Worm (Caenorhabditis elegans) whole organism, late embryonic: ENCODE data around the gene str-27.
"Not testable (repeated sequence)": the region's sequence is repeated elsewhere in the genome, so short reads cannot be mapped to it uniquely, and the experiment has no call there.

ENCODE experiments used
- C08G9.2 ChIP-seq: sonication (generic microtip); optimal IDR thresholded peaks from 2 replicates; lab custom pipeline; 2016; ENCODE audit warnings: mild to moderate bottlenecking, missing genetic modification characterization, moderate library complexity, missing compliant biosample characterization
- C38D4.7 ChIP-seq: fragments of 200-800 bp; sonication (Bioruptor generic); optimal IDR thresholded peaks from 2 replicates; lab custom pipeline; 2018; ENCODE audit warnings: mild to moderate bottlenecking, missing genetic modification characterization, moderate library complexity, missing compliant biosample characterization
- F13H6.1 ChIP-seq: sonication (generic microtip); optimal IDR thresholded peaks from 2 replicates; lab custom pipeline; 2016; ENCODE audit warnings: missing genetic modification characterization, missing compliant biosample characterization
- K09A11.1 ChIP-seq: sonication (generic microtip); optimal IDR thresholded peaks from 2 replicates; lab custom pipeline; 2017; ENCODE audit warnings: antibody characterized with exemption, mild to moderate bottlenecking, missing genetic modification characterization, missing compliant biosample characterization; ENCODE audit not compliant: insufficient read depth
- Y22D7AL.16 ChIP-seq: sonication (generic microtip); optimal IDR thresholded peaks from 2 replicates; lab custom pipeline; 2016; ENCODE audit warnings: missing genetic modification characterization, missing compliant biosample characterization
- ceh-14 ChIP-seq: sonication (generic microtip); optimal IDR thresholded peaks from 2 replicates; lab custom pipeline; 2016; ENCODE audit warnings: missing genotype, missing genetic modification characterization, missing compliant biosample characterization
- ceh-18 ChIP-seq: sonication (generic microtip); optimal IDR thresholded peaks from 2 replicates; lab custom pipeline; 2016; ENCODE audit warnings: missing genetic modification characterization, missing compliant biosample characterization
- ceh-2 ChIP-seq: sonication (generic microtip); optimal IDR thresholded peaks from 2 replicates; lab custom pipeline; 2016; ENCODE audit warnings: missing genotype, missing genetic modification characterization, missing compliant biosample characterization
- ceh-24 ChIP-seq: sonication (generic microtip); optimal IDR thresholded peaks from 2 replicates; lab custom pipeline; 2016; ENCODE audit warnings: mild to moderate bottlenecking, missing genetic modification characterization, missing compliant biosample characterization
- ceh-30 ChIP-seq: fragments of 150-350 bp; optimal IDR thresholded peaks from 2 replicates; lab custom pipeline; 2014; ENCODE audit warnings: missing biosample characterization, missing genetic modification characterization
- ceh-34 ChIP-seq: sonication (generic microtip); optimal IDR thresholded peaks from 2 replicates; lab custom pipeline; 2016; ENCODE audit warnings: mild to moderate bottlenecking, missing genetic modification characterization, missing compliant biosample characterization
- ceh-45 ChIP-seq: fragments of 200-800 bp; sonication (Bioruptor generic); IDR thresholded peaks from 2 replicates; pipeline ENCODE4 v1.3.6; 2022; ENCODE audit warnings: missing genetic modification reagents, missing genetic modification characterization, missing compliant biosample characterization
- ceh-48 ChIP-seq: sonication (generic microtip); optimal IDR thresholded peaks from 2 replicates; lab custom pipeline; 2016; ENCODE audit warnings: missing genetic modification characterization, inconsistent platforms, missing compliant biosample characterization
- elt-2 ChIP-seq: sonication (generic microtip); optimal IDR thresholded peaks from 2 replicates; lab custom pipeline; 2016; ENCODE audit warnings: missing genetic modification reagents, missing genetic modification characterization, missing compliant biosample characterization
- ets-4 ChIP-seq: sonication (generic microtip); optimal IDR thresholded peaks from 2 replicates; lab custom pipeline; 2016; ENCODE audit warnings: missing genetic modification characterization, missing compliant biosample characterization
- fkh-10 ChIP-seq: fragments of 150-350 bp; optimal IDR thresholded peaks from 2 replicates; lab custom pipeline; 2014; ENCODE audit warnings: missing biosample characterization, missing genetic modification reagents, missing genetic modification characterization
- hlh-6 ChIP-seq: sonication (generic microtip); optimal IDR thresholded peaks from 2 replicates; lab custom pipeline; 2016; ENCODE audit warnings: missing genotype, missing genetic modification characterization, missing compliant biosample characterization
- lin-11 ChIP-seq: fragments of 200-800 bp; sonication (Bioruptor generic); optimal IDR thresholded peaks from 2 replicates; lab custom pipeline; 2018; ENCODE audit warnings: mild to moderate bottlenecking, missing genetic modification characterization, missing compliant biosample characterization
- mec-3 ChIP-seq: sonication (generic microtip); optimal IDR thresholded peaks from 2 replicates; lab custom pipeline; 2016; ENCODE audit warnings: borderline replicate concordance, missing genetic modification characterization, missing compliant biosample characterization
- nfya-1 ChIP-seq: sonication (generic microtip); optimal IDR thresholded peaks from 2 replicates; lab custom pipeline; 2017; ENCODE audit warnings: missing genetic modification characterization, mild to moderate bottlenecking, missing compliant biosample characterization, antibody characterized with exemption, moderate library complexity
- nhr-11 ChIP-seq: fragments of 150-350 bp; optimal IDR thresholded peaks from 2 replicates; lab custom pipeline; 2014; ENCODE audit warnings: missing biosample characterization, missing genetic modification characterization
- nhr-232 ChIP-seq: sonication (generic microtip); optimal IDR thresholded peaks from 2 replicates; lab custom pipeline; 2016; ENCODE audit warnings: missing genetic modification characterization, missing compliant biosample characterization
- pha-4 ChIP-seq: fragments of 150-350 bp; optimal IDR thresholded peaks from 2 replicates; lab custom pipeline; 2018; ENCODE audit warnings: missing biosample characterization, missing genetic modification reagents, missing genetic modification characterization
- rnt-1 ChIP-seq: sonication (generic microtip); optimal IDR thresholded peaks from 2 replicates; lab custom pipeline; 2016; ENCODE audit warnings: missing genetic modification characterization, missing compliant biosample characterization
- sdc-2 ChIP-seq: sonication (generic microtip); optimal IDR thresholded peaks from 2 replicates; lab custom pipeline; 2016; ENCODE audit warnings: missing genotype, missing genetic modification characterization, missing compliant biosample characterization
- sox-2 ChIP-seq: fragments of 200-800 bp; sonication (Bioruptor generic); IDR thresholded peaks from 2 replicates; pipeline ENCODE4 v1.3.6; 2022; ENCODE audit warnings: missing genetic modification reagents, missing genetic modification characterization, missing compliant biosample characterization
- syd-9 ChIP-seq: sonication (generic microtip); optimal IDR thresholded peaks from 2 replicates; lab custom pipeline; 2016; ENCODE audit warnings: mild to moderate bottlenecking, missing genetic modification characterization, moderate library complexity, missing compliant biosample characterization
- unc-86 ChIP-seq: sonication (generic microtip); optimal IDR thresholded peaks from 2 replicates; lab custom pipeline; 2016; ENCODE audit warnings: missing genetic modification characterization, missing compliant biosample characterization
- zip-5 ChIP-seq: sonication (generic microtip); optimal IDR thresholded peaks from 2 replicates; lab custom pipeline; 2016; ENCODE audit warnings: missing genetic modification characterization, missing compliant biosample characterization
- ztf-16 ChIP-seq: sonication (generic microtip); optimal IDR thresholded peaks from 2 replicates; lab custom pipeline; 2017; ENCODE audit warnings: missing genetic modification characterization, missing compliant biosample characterization

Gene str-27

DNA sequence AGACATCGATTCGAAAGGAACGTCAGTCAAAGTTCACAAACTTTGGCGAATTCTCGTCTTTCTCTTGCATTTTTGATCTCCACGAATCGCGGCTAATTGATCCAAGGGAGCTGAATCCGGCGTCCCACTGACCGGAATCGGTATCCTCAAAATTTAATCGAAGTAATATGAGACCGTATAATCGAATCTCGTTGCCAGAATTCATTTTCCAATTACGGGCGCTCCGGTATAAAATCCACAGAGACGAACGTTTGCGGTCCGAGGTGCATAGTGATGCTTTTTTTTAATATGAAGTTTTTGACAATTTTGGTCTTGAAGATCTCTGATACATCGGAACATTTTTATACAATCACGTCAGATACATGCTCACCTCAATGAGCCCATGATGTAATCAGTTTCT lies 22.0 kb upstream of the str-27 start:
- TF ChIP-seq syd-9 (tag; lab: Kevin White, UChicago) (no peak), hlh-6 (no peak), ztf-16 (no peak), ceh-30 (no peak), pha-4 (tag; lab: Kevin White, UChicago) (no peak), ceh-2 (no peak), rnt-1 (tag; lab: Kevin White, UChicago) (no peak), sox-2 (GFP tag; lab: Robert Waterston, UW) (no peak), unc-86 (tag; lab: Kevin White, UChicago) (no peak), Y22D7AL.16 (tag; lab: Kevin White, UChicago) (no peak), nfya-1 (no peak)

DNA sequence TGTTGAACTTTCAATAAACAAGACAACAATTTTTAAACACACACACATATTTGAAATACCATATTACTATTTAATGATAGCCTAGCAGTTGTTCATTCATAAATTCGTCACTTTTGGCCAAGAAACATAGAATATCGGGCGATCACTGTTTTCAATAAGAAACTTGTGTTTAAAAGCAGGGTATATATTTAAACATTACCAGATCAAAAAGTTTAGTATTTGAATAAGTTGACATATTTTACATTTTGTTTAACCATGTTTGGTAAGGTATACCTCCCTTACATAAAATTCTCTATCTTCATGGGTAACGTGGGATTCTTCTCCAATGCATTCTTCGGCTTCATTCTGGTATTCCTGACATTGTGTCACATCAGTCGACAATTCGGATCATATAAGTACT lies 19.1 kb upstream of the str-27 start, which contains the start of gene str-8:
Gene str-8, plus strand, starts transcription at position 301 of the 400 bp plus-strand sequence.
- not testable (repeated sequence) for TF ChIP-seq sdc-2 (tag; lab: Kevin White, UChicago); K09A11.1; nhr-11 (tag; lab: Kevin White, UChicago)

DNA sequence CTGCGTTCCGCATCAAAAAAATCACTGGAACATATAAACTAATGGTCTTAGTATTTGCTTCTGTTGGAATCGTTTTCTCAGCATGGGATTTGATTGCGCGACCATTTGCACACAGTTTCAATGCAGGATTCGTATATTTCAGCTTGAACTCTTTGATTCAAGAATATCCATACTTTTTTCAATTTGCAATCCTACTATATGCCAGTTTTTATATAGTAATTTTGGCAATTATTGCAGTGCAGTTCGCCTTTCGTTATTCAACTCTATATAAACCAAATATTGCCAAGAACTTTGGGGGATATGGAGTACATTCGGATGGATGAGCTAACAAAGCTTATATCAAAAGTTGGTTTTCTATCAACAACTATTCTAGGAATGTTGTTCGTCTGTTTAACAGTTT lies 17.3 kb upstream of the str-27 start, which contains the start of gene str-5:
Gene str-5, plus strand, starts transcription at position 301 of the 400 bp plus-strand sequence.
- TF ChIP-seq ceh-24 (tag; lab: Kevin White, UChicago); nhr-232; nfya-1: not testable (repeated sequence)

DNA sequence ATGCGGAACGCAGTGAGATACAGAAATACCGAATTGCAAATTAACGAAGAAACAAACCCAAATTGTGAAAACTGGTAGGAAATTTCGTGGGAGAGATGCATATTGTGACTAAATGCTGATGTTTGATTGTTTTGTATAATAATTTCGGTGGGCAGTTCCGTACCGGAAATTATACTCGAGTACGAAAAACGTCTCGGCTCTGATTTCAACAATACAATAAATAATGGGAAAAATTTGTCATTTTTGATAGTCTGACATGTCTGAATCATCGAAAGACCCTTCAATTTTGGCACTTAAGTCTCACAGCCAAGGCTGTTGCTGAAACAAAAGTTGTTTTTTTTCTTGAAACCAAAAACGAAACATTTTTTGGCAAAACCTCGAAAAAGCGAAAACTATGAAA lies 16.4 kb upstream of the str-27 start, which contains the start of gene str-43:
Gene str-43, minus strand, starts transcription at position 101 of the 400 bp plus-strand sequence.
- TF ChIP-seq K09A11.1, result no peak
- TF ChIP-seq zip-5 (tag; lab: Kevin White, UChicago), result no peak
- TF ChIP-seq mec-3 (tag; lab: Kevin White, UChicago), result no peak
- no peak for TF ChIP-seq syd-9 (tag; lab: Kevin White, UChicago)
- no peak for TF ChIP-seq F13H6.1 (tag; lab: Kevin White, UChicago)
- no peak for TF ChIP-seq nhr-11 (tag; lab: Kevin White, UChicago)
- TF ChIP-seq ceh-34, result no peak
- no peak for TF ChIP-seq ceh-48
- TF ChIP-seq nfya-1, result no peak
- no peak for TF ChIP-seq C08G9.2 (tag; lab: Kevin White, UChicago)
- TF ChIP-seq sdc-2 (tag; lab: Kevin White, UChicago), result no peak
- TF ChIP-seq lin-11, result no peak

DNA sequence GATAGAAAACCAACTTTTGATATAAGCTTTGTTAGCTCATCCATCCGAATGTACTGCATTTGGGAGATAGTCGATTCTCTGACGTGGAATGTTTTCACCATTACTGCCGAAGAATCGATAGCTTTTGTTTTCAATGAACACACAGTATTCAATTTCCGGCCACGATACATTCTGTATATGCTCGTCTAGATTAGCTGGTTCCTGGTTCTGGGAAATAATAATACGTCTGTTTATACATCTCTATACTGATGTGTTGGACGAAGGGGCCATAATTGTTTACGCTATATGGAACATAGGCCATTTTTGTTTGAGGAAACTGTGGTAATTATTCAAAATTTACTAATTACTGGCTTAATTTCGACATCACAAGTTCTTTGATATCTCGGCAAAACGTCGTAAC lies 14.5 kb upstream of the str-27 start, which contains the start of gene str-6:
Gene str-6, minus strand, starts transcription at position 101 of the 400 bp plus-strand sequence.
- TF ChIP-seq fkh-10 (GFP tag; lab: Kevin White, UChicago) (no peak), ceh-24 (tag; lab: Kevin White, UChicago) (no peak), ceh-2 (no peak), ceh-45 (GFP tag; lab: Robert Waterston, UW) (no peak), ceh-18 (no peak), elt-2 (no peak), ceh-14 (tag; lab: Kevin White, UChicago) (no peak), lin-11 (no peak), nhr-232 (no peak)

DNA sequence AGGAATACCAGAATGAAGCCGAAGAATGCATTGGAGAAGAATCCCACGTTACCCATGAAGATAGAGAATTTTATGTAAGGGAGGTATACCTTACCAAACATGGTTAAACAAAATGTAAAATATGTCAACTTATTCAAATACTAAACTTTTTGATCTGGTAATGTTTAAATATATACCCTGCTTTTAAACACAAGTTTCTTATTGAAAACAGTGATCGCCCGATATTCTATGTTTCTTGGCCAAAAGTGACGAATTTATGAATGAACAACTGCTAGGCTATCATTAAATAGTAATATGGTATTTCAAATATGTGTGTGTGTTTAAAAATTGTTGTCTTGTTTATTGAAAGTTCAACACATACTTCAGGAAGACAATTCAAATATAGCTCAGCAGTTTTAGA lies 12.7 kb upstream of the str-27 start, which contains the start of gene T23D5.8:
Gene T23D5.8, minus strand, starts transcription at position 101 of the 400 bp plus-strand sequence.
- TF ChIP-seq ceh-2; ceh-34; C38D4.7 (GFP tag; lab: Kevin White, UChicago): not testable (repeated sequence)
- TF ChIP-seq, all 69 proteins: peak for 0; not testable (repeated sequence) for 69

DNA sequence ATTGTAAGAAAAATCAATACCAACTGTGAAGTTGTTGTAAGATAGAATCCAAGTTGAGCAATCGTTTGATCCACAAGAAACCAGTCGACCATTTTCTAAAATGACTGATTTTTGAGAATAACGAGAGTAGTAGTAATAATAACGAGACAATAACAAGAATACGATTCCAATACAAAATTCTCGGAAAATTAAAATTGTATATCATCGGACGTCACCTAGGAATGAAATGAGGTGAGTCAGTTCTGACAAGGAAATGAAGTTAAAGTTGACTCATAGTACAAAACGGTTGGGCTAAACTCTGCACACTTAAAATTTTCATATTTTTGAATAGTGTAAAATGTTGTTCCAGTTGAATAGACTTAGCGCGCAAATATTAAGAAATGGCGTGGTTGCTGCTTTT lies 8.7 kb upstream of the str-27 start, which contains the start of gene str-19:
Gene str-19, minus strand, starts transcription at position 101 of the 400 bp plus-strand sequence.
- TF ChIP-seq ceh-34; ets-4 (tag; lab: Kevin White, UChicago); ceh-14 (tag; lab: Kevin White, UChicago): not testable (repeated sequence)
